Fruit fly (Drosophila melanogaster) whole organism, embryonic: Measurements from ENCODE around the gene Arp6.

Experiments
- Ada2b ChIP-seq: fragments of 200-800 bp; sonication (Bioruptor generic); IDR thresholded peaks from 2 replicates; pipeline ENCODE4 v1.3.6; 2022; ENCODE audit warnings: missing biosample characterization, missing genetic modification characterization
- Atf-2 ChIP-seq: fragments of 200-800 bp; sonication (Bioruptor generic); optimal IDR thresholded peaks from 2 replicates; lab custom pipeline; 2016; ENCODE audit warnings: missing biosample characterization, missing genetic modification characterization
- CG11560 ChIP-seq: fragments of 200-800 bp; sonication (Bioruptor generic); IDR thresholded peaks from 3 replicates; pipeline ENCODE4 v1.3.6; 2022; ENCODE audit warnings: missing biosample characterization, missing genetic modification characterization
- CG11695 ChIP-seq: fragments of 200-800 bp; sonication (Bioruptor generic); IDR thresholded peaks from 3 replicates; pipeline ENCODE4 v1.3.6; 2022; ENCODE audit warnings: missing biosample characterization, missing genetic modification characterization
- CG13123 ChIP-seq: fragments of 200-800 bp; sonication (Bioruptor generic); optimal IDR thresholded peaks from 2 replicates; lab custom pipeline; 2016; ENCODE audit warnings: missing biosample characterization, missing genetic modification characterization
- CG13296 ChIP-seq: fragments of 200-800 bp; sonication (Bioruptor generic); optimal IDR thresholded peaks from 3 replicates; lab custom pipeline; 2018; ENCODE audit warnings: missing biosample characterization, mild to moderate bottlenecking, missing genetic modification characterization
- CG1647 ChIP-seq: fragments of 200-800 bp; sonication (Bioruptor generic); optimal IDR thresholded peaks from 3 replicates; lab custom pipeline; 2016; ENCODE audit warnings: missing biosample characterization, missing genetic modification characterization
- CG16815 ChIP-seq: fragments of 200-800 bp; sonication (Bioruptor generic); optimal IDR thresholded peaks from 3 replicates; lab custom pipeline; 2017; ENCODE audit warnings: missing biosample characterization, mild to moderate bottlenecking, missing genetic modification characterization
- CG17186 ChIP-seq: fragments of 200-800 bp; sonication (Bioruptor generic); optimal IDR thresholded peaks from 3 replicates; lab custom pipeline; 2017; ENCODE audit warnings: missing biosample characterization, missing genetic modification reagents, missing genetic modification characterization
- CG2116 ChIP-seq: fragments of 200-800 bp; sonication (Bioruptor generic); optimal IDR thresholded peaks from 3 replicates; lab custom pipeline; 2018; ENCODE audit warnings: missing biosample characterization, mild to moderate bottlenecking, missing genetic modification characterization
- CG34376 ChIP-seq: fragments of 200-800 bp; sonication (Bioruptor generic); optimal IDR thresholded peaks from 2 replicates; lab custom pipeline; 2018; ENCODE audit warnings: missing biosample characterization, mild to moderate bottlenecking, missing genetic modification characterization
- CG3995 ChIP-seq: fragments of 200-800 bp; sonication (Bioruptor generic); optimal IDR thresholded peaks from 3 replicates; lab custom pipeline; 2016; ENCODE audit warnings: missing biosample characterization, missing genetic modification characterization
- CG4617 ChIP-seq: fragments of 200-800 bp; sonication (Bioruptor generic); optimal IDR thresholded peaks from 3 replicates; lab custom pipeline; 2016; ENCODE audit warnings: missing biosample characterization, missing genetic modification characterization, borderline replicate concordance
- CG6654 ChIP-seq: fragments of 200-800 bp; sonication (Bioruptor generic); optimal IDR thresholded peaks from 2 replicates; lab custom pipeline; 2017; ENCODE audit warnings: missing biosample characterization, mild to moderate bottlenecking, missing genetic modification characterization
- CG7987 ChIP-seq: fragments of 200-800 bp; sonication (Bioruptor generic); optimal IDR thresholded peaks from 2 replicates; lab custom pipeline; 2018; ENCODE audit warnings: missing biosample characterization, mild to moderate bottlenecking, missing genetic modification characterization, moderate library complexity
- CG8924 ChIP-seq: fragments of 200-800 bp; optimal IDR thresholded peaks from 3 replicates; lab custom pipeline; 2019; ENCODE audit warnings: missing biosample characterization, mild to moderate bottlenecking, missing genetic modification characterization, moderate library complexity
- CoRest ChIP-seq: fragments of 200-800 bp; sonication (Bioruptor generic); optimal IDR thresholded peaks from 3 replicates; lab custom pipeline; 2018; ENCODE audit warnings: missing biosample characterization, mild to moderate bottlenecking, missing genetic modification characterization, moderate library complexity
- D ChIP-seq, 2 experiments: fragments of 200-800 bp in 1 of 2; fragments of >200 bp in 1 of 2; sonication (Bioruptor generic) in 1 of 2; optimal IDR thresholded peaks; 2 replicates in 1 of 2; 3 replicates in 1 of 2; lab custom pipeline; 2017; ENCODE audit warnings: mild to moderate bottlenecking in 1 of 2, missing biosample characterization in 1 of 2, missing genetic modification characterization in 1 of 2, missing genetic modification reagents in 1 of 2
- D19B ChIP-seq: fragments of 200-800 bp; sonication (Bioruptor generic); optimal IDR thresholded peaks from 2 replicates; lab custom pipeline; 2017; ENCODE audit warnings: missing biosample characterization, mild to moderate bottlenecking, missing genetic modification characterization
- Dll ChIP-seq: fragments of 200-800 bp; sonication (Bioruptor generic); IDR thresholded peaks from 4 replicates; pipeline ENCODE4 v1.3.6; 2022; ENCODE audit warnings: missing biosample characterization, missing genetic modification characterization; ENCODE audit not compliant: partially characterized antibody
- E2f1 ChIP-seq: fragments of 200-800 bp; sonication (Bioruptor generic); IDR thresholded peaks from 2 replicates; pipeline ENCODE4 v1.3.6; 2022; ENCODE audit warnings: missing biosample characterization, missing genetic modification characterization
- Eip74EF ChIP-seq, 2 experiments: fragments of 200-800 bp in 1 of 2; fragments of >200 bp in 1 of 2; sonication (Bioruptor generic) in 1 of 2; optimal IDR thresholded peaks; 2 replicates each; lab custom pipeline; 2017 to 2019; ENCODE audit warnings: missing biosample characterization in 2 of 2, missing genetic modification characterization in 2 of 2, mild to moderate bottlenecking in 1 of 2, moderate library complexity in 1 of 2
- Ets97D ChIP-seq: fragments of 200-800 bp; sonication (Bioruptor generic); optimal IDR thresholded peaks from 3 replicates; lab custom pipeline; 2016; ENCODE audit warnings: missing biosample characterization, missing genetic modification characterization
- H15 ChIP-seq: fragments of 200-800 bp; sonication (Bioruptor generic); IDR thresholded peaks from 3 replicates; pipeline ENCODE4 v1.3.6; 2022; ENCODE audit warnings: missing biosample characterization, missing genetic modification characterization
- HLH54F ChIP-seq: fragments of 200-800 bp; sonication (Bioruptor generic); optimal IDR thresholded peaks from 3 replicates; lab custom pipeline; 2016; ENCODE audit warnings: missing biosample characterization, missing genetic modification characterization
- Hr78 ChIP-seq, 2 experiments: fragments of 200-800 bp in 1 of 2; fragments of >200 bp in 1 of 2; sonication (Bioruptor generic) in 1 of 2; optimal IDR thresholded peaks; 2 replicates each; lab custom pipeline; 2017 to 2019; ENCODE audit warnings: missing biosample characterization in 2 of 2, missing genetic modification characterization in 2 of 2, mild to moderate bottlenecking in 1 of 2, moderate library complexity in 1 of 2
- Hsf ChIP-seq: fragments of 200-800 bp; sonication (Bioruptor generic); optimal IDR thresholded peaks from 3 replicates; lab custom pipeline; 2016; ENCODE audit warnings: missing biosample characterization, missing genetic modification characterization
- MESR4 ChIP-seq: fragments of 200-800 bp; sonication (Bioruptor generic); optimal IDR thresholded peaks from 2 replicates; lab custom pipeline; 2018; ENCODE audit warnings: missing biosample characterization, mild to moderate bottlenecking, missing genetic modification characterization, moderate library complexity
- Nf-YB ChIP-seq: fragments of 200-800 bp; sonication (Bioruptor generic); optimal IDR thresholded peaks from 3 replicates; lab custom pipeline; 2019; ENCODE audit warnings: missing biosample characterization, mild to moderate bottlenecking, missing genetic modification characterization, moderate library complexity
- PHDP ChIP-seq: fragments of 200-800 bp; sonication (Bioruptor generic); optimal IDR thresholded peaks from 3 replicates; lab custom pipeline; 2018; ENCODE audit warnings: missing biosample characterization, mild to moderate bottlenecking, missing genetic modification characterization, moderate library complexity
- Poxn ChIP-seq: fragments of 200-800 bp; sonication (Bioruptor generic); IDR thresholded peaks from 2 replicates; pipeline ENCODE4 v1.3.6; 2022; ENCODE audit warnings: missing biosample characterization, missing genetic modification characterization
- Rfx ChIP-seq: fragments of 200-800 bp; sonication (Bioruptor generic); IDR thresholded peaks from 2 replicates; pipeline ENCODE4 v1.3.6; 2022; ENCODE audit warnings: missing biosample characterization, missing genetic modification characterization
- Stat92E ChIP-seq, 3 experiments: fragments of >200 bp in 2 of 3; fragments of 200-800 bp in 1 of 3; sonication (Bioruptor generic) in 1 of 3; optimal IDR thresholded peaks; 2 replicates each; lab custom pipeline; 2017 to 2019; ENCODE audit warnings: missing biosample characterization in 3 of 3, missing genetic modification characterization in 3 of 3, mild to moderate bottlenecking in 1 of 3, moderate library complexity in 1 of 3
- Tbp ChIP-seq: fragments of >200 bp; optimal IDR thresholded peaks from 2 replicates; lab custom pipeline; 2018; ENCODE audit warnings: missing biosample characterization, missing genetic modification characterization
- Usf ChIP-seq: fragments of 200-800 bp; sonication (Bioruptor generic); optimal IDR thresholded peaks from 2 replicates; lab custom pipeline; 2017; ENCODE audit warnings: missing genotype, missing biosample characterization, missing genetic modification characterization
- caup ChIP-seq: fragments of 200-800 bp; sonication (Bioruptor generic); optimal IDR thresholded peaks from 3 replicates; lab custom pipeline; 2017; ENCODE audit warnings: missing biosample characterization, mild to moderate bottlenecking, missing genetic modification characterization, moderate library complexity; ENCODE audit not compliant: severe bottlenecking
- chn ChIP-seq: fragments of 200-800 bp; sonication (Bioruptor generic); optimal IDR thresholded peaks from 2 replicates; lab custom pipeline; 2016; ENCODE audit warnings: missing biosample characterization, missing genetic modification characterization
- crp ChIP-seq, 2 experiments: fragments of 200-800 bp; sonication (Bioruptor generic); optimal IDR thresholded peaks; 2 replicates in 1 of 2; 3 replicates in 1 of 2; lab custom pipeline; 2017; ENCODE audit warnings: missing biosample characterization in 2 of 2, missing genetic modification characterization in 2 of 2, mild to moderate bottlenecking in 1 of 2, moderate library complexity in 1 of 2
- da ChIP-seq: fragments of 200-800 bp; sonication (Bioruptor generic); optimal IDR thresholded peaks from 2 replicates; lab custom pipeline; 2016; ENCODE audit warnings: missing biosample characterization, missing genetic modification characterization
- dimm ChIP-seq: fragments of 200-800 bp; sonication (Bioruptor generic); IDR thresholded peaks from 2 replicates; pipeline ENCODE4 v1.3.6; 2022; ENCODE audit warnings: missing biosample characterization, missing genetic modification characterization
- ftz-f1 ChIP-seq: fragments of 200-800 bp; sonication (Bioruptor generic); optimal IDR thresholded peaks from 2 replicates; lab custom pipeline; 2016; ENCODE audit warnings: missing biosample characterization, missing genetic modification characterization
- gro ChIP-seq: fragments of 200-800 bp; sonication (Bioruptor generic); optimal IDR thresholded peaks from 2 replicates; lab custom pipeline; 2016; ENCODE audit warnings: missing biosample characterization, missing genetic modification characterization
- gsb-n ChIP-seq: fragments of 200-800 bp; sonication (Bioruptor generic); optimal IDR thresholded peaks from 3 replicates; lab custom pipeline; 2018; ENCODE audit warnings: missing biosample characterization, mild to moderate bottlenecking, missing genetic modification characterization
- lbe ChIP-seq: fragments of 200-800 bp; sonication (Bioruptor generic); optimal IDR thresholded peaks from 2 replicates; lab custom pipeline; 2016; ENCODE audit warnings: missing biosample characterization, mild to moderate bottlenecking, missing genetic modification characterization
- pros ChIP-seq: fragments of 200-800 bp; sonication (Bioruptor generic); optimal IDR thresholded peaks from 3 replicates; lab custom pipeline; 2019; ENCODE audit warnings: missing biosample characterization, mild to moderate bottlenecking, missing genetic modification characterization, moderate library complexity
- row ChIP-seq: fragments of 200-800 bp; sonication (Bioruptor generic); IDR thresholded peaks from 3 replicates; pipeline ENCODE4 v1.3.6; 2022; ENCODE audit warnings: missing biosample characterization, missing genetic modification characterization
- sc ChIP-seq, 3 experiments: fragments of >200 bp in 2 of 3; fragments of 200-800 bp in 1 of 3; sonication (Bioruptor generic) in 1 of 3; optimal IDR thresholded peaks; 2 replicates in 2 of 3; 3 replicates in 1 of 3; lab custom pipeline; 2017; ENCODE audit warnings: mild to moderate bottlenecking in 1 of 3, missing biosample characterization in 1 of 3, missing genetic modification characterization in 1 of 3, missing genetic modification reagents in 1 of 3
- tin ChIP-seq: fragments of 200-800 bp; sonication (Bioruptor generic); optimal IDR thresholded peaks from 3 replicates; lab custom pipeline; 2016; ENCODE audit warnings: missing biosample characterization, missing genetic modification characterization

The Arp6 gene

dm6 chrX:15738890-15739550, 2.1 kb upstream of the Arp6 start, which contains the start of the genes CG11679 and CG8206 (continued):
- peak; percentile 89 for TF ChIP-seq row
- peak; percentile 59 for TF ChIP-seq CoRest (tag; lab: Kevin White, UChicago)
- TF ChIP-seq CG2116 (GFP tag; lab: Kevin White, UChicago) = peak; percentile 82
- no peak for TF ChIP-seq Nf-YB
- TF ChIP-seq lbe (GFP tag; lab: Kevin White, UChicago) = no peak
- TF ChIP-seq da (GFP tag; lab: Kevin White, UChicago) = no peak
- no peak for TF ChIP-seq caup (GFP tag; lab: Kevin White, UChicago)
- TF ChIP-seq pros (GFP tag; lab: Kevin White, UChicago) = no peak
- no peak for TF ChIP-seq Poxn
- TF ChIP-seq Hsf (GFP tag; lab: Kevin White, UChicago) = peak; percentile 2
- no peak for TF ChIP-seq Ada2b
- no peak for TF ChIP-seq chn
- no peak for TF ChIP-seq D19B (GFP tag; lab: Kevin White, UChicago)
- no peak for TF ChIP-seq dimm (GFP tag; lab: Robert Waterston, UW)
- no peak for TF ChIP-seq Eip74EF (GFP tag; optimal IDR thresholded peaks at IDR 0.05; lab: Kevin White, UChicago)
- no peak for TF ChIP-seq ftz-f1 (GFP tag; lab: Kevin White, UChicago)
- TF ChIP-seq Ets97D = peak; percentile 22
- TF ChIP-seq CG4617 (GFP tag; lab: Kevin White, UChicago) = peak; percentile 5
- TF ChIP-seq CG1647 (GFP tag; lab: Kevin White, UChicago) = no peak
- TF ChIP-seq HLH54F (GFP tag; lab: Kevin White, UChicago) = peak; percentile 39
- no peak for TF ChIP-seq CG8924 (tag; lab: Kevin White, UChicago)
- peak; percentile 40 for TF ChIP-seq CG34376
- no peak for TF ChIP-seq CG11560
- peak; percentile 6 for TF ChIP-seq tin (GFP tag; lab: Kevin White, UChicago)
- peak; percentile 31 for TF ChIP-seq Atf-2
- no peak for TF ChIP-seq H15
- TF ChIP-seq sc (optimal IDR thresholded peaks at IDR 0.05; lab: Kevin White, UChicago) = no peak
- TF ChIP-seq sc (GFP tag; optimal IDR thresholded peaks at IDR 0.05; lab: Kevin White, UChicago) = no peak
- no peak for TF ChIP-seq CG6654
- no peak for TF ChIP-seq CG11695 (GFP tag; lab: Robert Waterston, UW)
- no peak for TF ChIP-seq CG7987 (GFP tag; lab: Kevin White, UChicago)
- TF ChIP-seq D (optimal IDR thresholded peaks at IDR 0.05; lab: Kevin White, UChicago) = no peak
- no peak for TF ChIP-seq D (GFP tag; optimal IDR thresholded peaks at IDR 0.05; lab: Kevin White, UChicago)
- TF ChIP-seq gro (GFP tag; lab: Kevin White, UChicago) = peak; percentile 34
- TF ChIP-seq Hr78 (GFP tag; optimal IDR thresholded peaks at IDR 0.05; lab: Kevin White, UChicago) = no peak
- TF ChIP-seq gsb-n (tag; lab: Kevin White, UChicago) = no peak
- TF ChIP-seq CG13123 (GFP tag; lab: Kevin White, UChicago) = no peak
- TF ChIP-seq CG3995 (GFP tag; lab: Kevin White, UChicago) = peak; percentile 86
- peak; percentile 72 for TF ChIP-seq Rfx
- TF ChIP-seq CG13296 (GFP tag; lab: Kevin White, UChicago) = peak; percentile 31
- TF ChIP-seq Stat92E (GFP tag; optimal IDR thresholded peaks at IDR 0.05; lab: Kevin White, UChicago) = no peak
- TF ChIP-seq Dll (GFP tag; lab: Robert Waterston, UW) = peak; percentile 66
- TF ChIP-seq E2f1 (GFP tag; lab: Robert Waterston, UW) = no peak
- no peak for TF ChIP-seq CG16815 (GFP tag; lab: Kevin White, UChicago)
- TF ChIP-seq crp (GFP tag; optimal IDR thresholded peaks at IDR 0.05; lab: Kevin White, UChicago) = peak in 1 of 2 experiments; percentile 86
- no peak for TF ChIP-seq CG17186 (GFP tag; lab: Kevin White, UChicago)
- TF ChIP-seq Usf (GFP tag; lab: Kevin White, UChicago) = no peak
- peak; percentile 76 for TF ChIP-seq MESR4 (GFP tag; lab: Kevin White, UChicago)
- no peak for TF ChIP-seq Tbp (GFP tag; lab: Kevin White, UChicago)
- TF ChIP-seq PHDP (tag; lab: Kevin White, UChicago) = peak; percentile 13
